Worm (Caenorhabditis elegans) whole organism, L1 larva: ENCODE data around the gene H06A10.1.

ENCODE experiments used
- C04F5.9 ChIP-seq: sonication (generic microtip); optimal IDR thresholded peaks from 2 replicates; lab custom pipeline; 2016; ENCODE audit warnings: missing genetic modification characterization, missing compliant biosample characterization
- C34B4.2 ChIP-seq: sonication (generic microtip); optimal IDR thresholded peaks from 2 replicates; lab custom pipeline; 2017; ENCODE audit warnings: mild to moderate bottlenecking, missing genetic modification characterization, missing compliant biosample characterization
- F16B12.6 ChIP-seq: fragments of 150-350 bp; optimal IDR thresholded peaks from 2 replicates; lab custom pipeline; 2014; ENCODE audit warnings: missing biosample characterization, missing genetic modification characterization
- Y116A8C.19 ChIP-seq: sonication (generic microtip); optimal IDR thresholded peaks from 2 replicates; lab custom pipeline; 2016; ENCODE audit warnings: missing compliant biosample characterization, missing genetic modification characterization, borderline replicate concordance
- aha-1 ChIP-seq: fragments of 150-350 bp; optimal IDR thresholded peaks from 2 replicates; lab custom pipeline; 2014; ENCODE audit warnings: missing biosample characterization, missing genetic modification characterization
- alr-1 ChIP-seq: fragments of 200-800 bp; sonication (Bioruptor generic); optimal IDR thresholded peaks from 2 replicates; lab custom pipeline; 2018; ENCODE audit warnings: borderline replicate concordance, mild to moderate bottlenecking, missing genetic modification characterization, missing compliant biosample characterization
- ama-1 ChIP-seq: fragments of 150-350 bp; optimal IDR thresholded peaks from 2 replicates; lab custom pipeline; 2014
- blmp-1 ChIP-seq: fragments of 150-350 bp; optimal IDR thresholded peaks from 2 replicates; lab custom pipeline; 2014; ENCODE audit warnings: missing biosample characterization, missing genetic modification characterization
- ceh-82 ChIP-seq, 3 experiments: fragments of 150-350 bp in 1 of 3; sonication (generic microtip) in 2 of 3; optimal IDR thresholded peaks; 2 replicates each; lab custom pipeline; 2014 to 2017; ENCODE audit warnings: missing biosample characterization in 3 of 3, missing genetic modification characterization in 3 of 3
- ceh-88 ChIP-seq: fragments of 200-800 bp; sonication (Bioruptor generic); IDR thresholded peaks from 2 replicates; pipeline ENCODE4 v1.3.6; 2022; ENCODE audit warnings: missing genetic modification characterization, missing compliant biosample characterization
- ceh-90 ChIP-seq: sonication (generic microtip); optimal IDR thresholded peaks from 2 replicates; lab custom pipeline; 2016; ENCODE audit warnings: missing genetic modification characterization, missing compliant biosample characterization
- ces-1 ChIP-seq: fragments of 150-350 bp; optimal IDR thresholded peaks from 2 replicates; lab custom pipeline; 2014; ENCODE audit warnings: missing biosample characterization, missing genetic modification reagents, missing genetic modification characterization
- dsc-1 ChIP-seq: sonication (generic microtip); optimal IDR thresholded peaks from 2 replicates; lab custom pipeline; 2016; ENCODE audit warnings: mild to moderate bottlenecking, missing genetic modification characterization, missing compliant biosample characterization
- efl-1 ChIP-seq, 4 experiments: fragments of 150-350 bp; optimal IDR thresholded peaks in 3 of 4; peaks in 1 of 4; 1 replicate in 1 of 4; 2 replicates in 3 of 4; lab custom pipeline; 2014; ENCODE audit warnings: missing biosample characterization in 2 of 4, missing genetic modification characterization in 2 of 4, missing genetic modification reagents in 2 of 4
- egl-13 ChIP-seq: sonication (generic microtip); optimal IDR thresholded peaks from 2 replicates; lab custom pipeline; 2016; ENCODE audit warnings: missing genotype, missing genetic modification reagents, missing genetic modification characterization, missing compliant biosample characterization
- egl-27 ChIP-seq, 2 experiments: fragments of 150-350 bp in 1 of 2; sonication (generic microtip); optimal IDR thresholded peaks; 3 replicates each; lab custom pipeline; 2017 to 2018; ENCODE audit warnings: missing biosample characterization in 2 of 2, missing genetic modification characterization in 2 of 2, missing genetic modification reagents in 2 of 2
- elt-2 ChIP-seq: sonication (generic microtip); optimal IDR thresholded peaks from 2 replicates; lab custom pipeline; 2016; ENCODE audit warnings: missing genetic modification characterization, mild to moderate bottlenecking, inconsistent platforms, missing compliant biosample characterization, missing genetic modification reagents
- fkh-4 ChIP-seq: sonication (generic microtip); optimal IDR thresholded peaks from 2 replicates; lab custom pipeline; 2016; ENCODE audit warnings: missing compliant biosample characterization, missing genetic modification characterization, borderline replicate concordance
- grh-1 ChIP-seq: fragments of 200-800 bp; sonication (Bioruptor generic); IDR thresholded peaks from 2 replicates; pipeline ENCODE4 v1.3.6; 2022; ENCODE audit warnings: missing genetic modification reagents, missing genetic modification characterization, missing compliant biosample characterization
- hlh-17 ChIP-seq: fragments of 200-800 bp; sonication (Bioruptor generic); optimal IDR thresholded peaks from 2 replicates; lab custom pipeline; 2018; ENCODE audit warnings: missing genetic modification characterization, mild to moderate bottlenecking, missing compliant biosample characterization, moderate library complexity, borderline replicate concordance
- hlh-4 ChIP-seq: sonication (generic microtip); optimal IDR thresholded peaks from 2 replicates; lab custom pipeline; 2016; ENCODE audit warnings: mild to moderate bottlenecking, missing genetic modification characterization, missing compliant biosample characterization
- irx-1 ChIP-seq: sonication (generic microtip); optimal IDR thresholded peaks from 2 replicates; lab custom pipeline; 2016; ENCODE audit warnings: missing genetic modification characterization, missing compliant biosample characterization
- jun-1 ChIP-seq: fragments of 150-350 bp; optimal IDR thresholded peaks from 2 replicates; lab custom pipeline; 2014; ENCODE audit warnings: missing biosample characterization, missing genetic modification reagents, missing genetic modification characterization
- lin-15B ChIP-seq: fragments of 150-350 bp; sonication (generic microtip); optimal IDR thresholded peaks from 3 replicates; lab custom pipeline; 2014; ENCODE audit warnings: missing biosample characterization, missing genetic modification characterization
- lir-3 ChIP-seq: sonication (generic microtip); optimal IDR thresholded peaks from 2 replicates; lab custom pipeline; 2016; ENCODE audit warnings: mild to moderate bottlenecking, missing genetic modification characterization, moderate library complexity, missing compliant biosample characterization; ENCODE audit not compliant: poor library complexity
- lsy-2 ChIP-seq, 2 experiments: fragments of 150-350 bp; optimal IDR thresholded peaks; 2 replicates each; lab custom pipeline; 2014; ENCODE audit warnings: missing biosample characterization in 2 of 2, missing genetic modification characterization in 2 of 2
- mab-9 ChIP-seq: fragments of 200-800 bp; sonication (Bioruptor generic); IDR thresholded peaks from 2 replicates; pipeline ENCODE4 v1.3.6; 2022; ENCODE audit warnings: missing genetic modification reagents, missing genetic modification characterization, missing compliant biosample characterization
- mef-2 ChIP-seq: fragments of 150-350 bp; optimal IDR thresholded peaks from 2 replicates; lab custom pipeline; 2014; ENCODE audit warnings: missing biosample characterization, missing genetic modification characterization
- mep-1 ChIP-seq: fragments of 150-350 bp; optimal IDR thresholded peaks from 2 replicates; lab custom pipeline; 2014; ENCODE audit warnings: missing biosample characterization, missing genetic modification characterization
- nhr-19 ChIP-seq: fragments of 200-800 bp; sonication (Bioruptor generic); conservative IDR thresholded peaks from 2 replicates; pipeline ENCODE4 v1.3.6; 2022; ENCODE audit warnings: missing genetic modification characterization, missing compliant biosample characterization
- nhr-77 ChIP-seq: fragments of 150-350 bp; optimal IDR thresholded peaks from 2 replicates; lab custom pipeline; 2014; ENCODE audit warnings: missing biosample characterization, missing genetic modification characterization
- nhr-84 ChIP-seq: sonication (generic microtip); optimal IDR thresholded peaks from 2 replicates; lab custom pipeline; 2017; ENCODE audit warnings: missing biosample characterization, missing genetic modification characterization
- nhr-90 ChIP-seq: sonication (generic microtip); optimal IDR thresholded peaks from 2 replicates; lab custom pipeline; 2016; ENCODE audit warnings: mild to moderate bottlenecking, missing genetic modification characterization, missing compliant biosample characterization; ENCODE audit not compliant: poor library complexity
- pax-3 ChIP-seq: fragments of 200-800 bp; sonication (Bioruptor generic); optimal IDR thresholded peaks from 2 replicates; lab custom pipeline; 2018; ENCODE audit warnings: mild to moderate bottlenecking, missing genetic modification characterization, moderate library complexity, missing compliant biosample characterization
- pqm-1 ChIP-seq: sonication (generic microtip); optimal IDR thresholded peaks from 3 replicates; lab custom pipeline; 2017; ENCODE audit warnings: missing biosample characterization, missing genetic modification characterization
- rnt-1 ChIP-seq: sonication (generic microtip); optimal IDR thresholded peaks from 2 replicates; lab custom pipeline; 2016; ENCODE audit warnings: mild to moderate bottlenecking, missing genetic modification characterization, moderate library complexity, missing compliant biosample characterization
- skn-1 ChIP-seq: fragments of 150-350 bp; optimal IDR thresholded peaks from 2 replicates; lab custom pipeline; 2014; ENCODE audit warnings: missing biosample characterization, missing genetic modification characterization
- snpc-4 ChIP-seq: fragments of 150-350 bp; optimal IDR thresholded peaks from 2 replicates; lab custom pipeline; 2014; ENCODE audit warnings: missing biosample characterization, missing genetic modification characterization
- swsn-7 ChIP-seq: sonication (generic microtip); optimal IDR thresholded peaks from 2 replicates; lab custom pipeline; 2016; ENCODE audit warnings: missing genetic modification characterization, missing compliant biosample characterization
- tbx-2 ChIP-seq: sonication (generic microtip); optimal IDR thresholded peaks from 2 replicates; lab custom pipeline; 2016; ENCODE audit warnings: missing genetic modification characterization, missing compliant biosample characterization
- tlp-1 ChIP-seq: fragments of 150-350 bp; optimal IDR thresholded peaks from 2 replicates; lab custom pipeline; 2014; ENCODE audit warnings: missing biosample characterization, missing genetic modification characterization
- unc-30 ChIP-seq: sonication (generic microtip); optimal IDR thresholded peaks from 2 replicates; lab custom pipeline; 2017; ENCODE audit warnings: missing biosample characterization, missing genetic modification characterization
- unc-62 ChIP-seq: fragments of 150-350 bp; optimal IDR thresholded peaks from 2 replicates; lab custom pipeline; 2014; ENCODE audit warnings: missing biosample characterization, missing genetic modification reagents, missing genetic modification characterization
- unc-86 ChIP-seq: sonication (generic microtip); optimal IDR thresholded peaks from 2 replicates; lab custom pipeline; 2016; ENCODE audit warnings: missing genetic modification characterization, missing compliant biosample characterization
- vab-15 ChIP-seq: sonication (generic microtip); optimal IDR thresholded peaks from 2 replicates; lab custom pipeline; 2017; ENCODE audit warnings: missing genotype, mild to moderate bottlenecking, missing genetic modification characterization, missing compliant biosample characterization
- xbp-1 ChIP-seq: sonication (generic microtip); optimal IDR thresholded peaks from 2 replicates; lab custom pipeline; 2016; ENCODE audit warnings: missing genetic modification characterization, missing compliant biosample characterization
- zag-1 ChIP-seq: fragments of 150-350 bp; optimal IDR thresholded peaks from 2 replicates; lab custom pipeline; 2014; ENCODE audit warnings: missing biosample characterization, missing genetic modification characterization
- zip-4 ChIP-seq: fragments of 200-800 bp; sonication (Bioruptor generic); optimal IDR thresholded peaks from 2 replicates; lab custom pipeline; 2018; ENCODE audit warnings: mild to moderate bottlenecking, missing genetic modification characterization, moderate library complexity, missing compliant biosample characterization

The H06A10.1 gene

ce11 chrX:13527347-13528092, 20.2 kb downstream of the H06A10.1 start, which contains the start of gene pab-2 (continued):
- TF ChIP-seq mab-9 (GFP tag; lab: Robert Waterston, UW), result 0 out of 2 replicates have a peak, but pooled peaks have one; percentile 35
- peak; percentile 43; the same call in 1 of the 2 replicates for TF ChIP-seq grh-1

ce11 chrX:13528630-13529138, 21.4 kb downstream of the H06A10.1 start, which contains the start of gene F18H3.4:
Gene F18H3.4 (plus strand): TSS chrX:13529088.
- TF ChIP-seq skn-1 (tag; lab: Kevin White, UChicago) (peak; percentile 3), zip-4 (no peak), alr-1 (tag; lab: Kevin White, UChicago) (no peak), unc-30 (tag; lab: Kevin White, UChicago) (no peak), lin-15B (no peak), efl-1 (optimal IDR thresholded peaks at IDR 0.05; lab: Kevin White, UChicago) (peak in 1 of 2 experiments; percentile 5), efl-1 (GFP tag; optimal IDR thresholded peaks at IDR 0.05 in 1 of 2; lab: Kevin White, UChicago) (peak in 1 of 2 experiments; percentile 89), elt-2 (tag; lab: Kevin White, UChicago) (peak; percentile 98), C04F5.9 (no peak), nhr-19 (GFP tag; lab: Robert Waterston, UW) (peak; percentile 53), ces-1 (no peak), xbp-1 (tag; lab: Kevin White, UChicago) (no peak), lsy-2 (tag; optimal IDR thresholded peaks at IDR 0.05; lab: Kevin White, UChicago) (peak in 1 of 2 experiments; percentile 41), aha-1 (tag; lab: Kevin White, UChicago) (no peak), blmp-1 (tag; lab: Kevin White, UChicago) (peak; percentile 37), tbx-2 (peak; percentile 14), hlh-17 (no peak), fkh-4 (tag; lab: Kevin White, UChicago) (no peak), dsc-1 (tag; lab: Kevin White, UChicago) (no peak), nhr-77 (tag; lab: Kevin White, UChicago) (peak; percentile 36), grh-1 (no peak), F16B12.6 (tag; lab: Kevin White, UChicago) (no peak), irx-1 (tag; lab: Kevin White, UChicago) (no peak), unc-62 (GFP tag; lab: Kevin White, UChicago) (no peak), swsn-7 (tag; lab: Kevin White, UChicago) (no peak), nhr-90 (tag; lab: Kevin White, UChicago) (peak; percentile 73), egl-13 (peak; percentile 24), mef-2 (tag; lab: Kevin White, UChicago) (no peak), lir-3 (tag; lab: Kevin White, UChicago) (no peak), tlp-1 (tag; lab: Kevin White, UChicago) (peak; percentile 42), ama-1 (lab: Kevin White, UChicago) (no peak), egl-27 (tag; optimal IDR thresholded peaks at IDR 0.05; lab: Kevin White, UChicago) (no peak), ceh-82 (tag; optimal IDR thresholded peaks at IDR 0.05; lab: Kevin White, UChicago) (peak in 1 of 3 experiments; percentile 30), rnt-1 (no peak), pqm-1 (tag; lab: Kevin White, UChicago) (no peak), Y116A8C.19 (no peak), pax-3 (tag; lab: Kevin White, UChicago) (no peak), zag-1 (tag; lab: Kevin White, UChicago) (no peak), hlh-4 (tag; lab: Kevin White, UChicago) (no peak), unc-86 (tag; lab: Kevin White, UChicago) (no peak), ceh-90 (tag; lab: Kevin White, UChicago) (no peak), C34B4.2 (no peak), ceh-88 (GFP tag; lab: Robert Waterston, UW) (no peak), mep-1 (tag; lab: Kevin White, UChicago) (peak; percentile 2), nhr-84 (tag; lab: Kevin White, UChicago) (no peak), jun-1 (peak; percentile 51), snpc-4 (tag; lab: Kevin White, UChicago) (no peak), vab-15 (tag; lab: Kevin White, UChicago) (no peak), mab-9 (GFP tag; lab: Robert Waterston, UW) (no peak)
